Worm (Caenorhabditis elegans) whole organism, early embryonic: Measurements from ENCODE around the gene stip-1.

Source experiments
- ama-1 ChIP-seq: fragments of 150-350 bp; optimal IDR thresholded peaks from 2 replicates; lab custom pipeline; 2014
- scrt-1 ChIP-seq: fragments of 200-800 bp; sonication (Bioruptor generic); IDR thresholded peaks from 2 replicates; pipeline ENCODE4 v1.3.6; 2022; ENCODE audit warnings: missing genetic modification characterization, missing compliant biosample characterization
- tbx-37 ChIP-seq: fragments of 200-800 bp; sonication (Bioruptor generic); conservative IDR thresholded peaks from 2 replicates; pipeline ENCODE4 v1.3.6; 2022; ENCODE audit warnings: missing genetic modification reagents, missing genetic modification characterization, missing compliant biosample characterization

DNA sequence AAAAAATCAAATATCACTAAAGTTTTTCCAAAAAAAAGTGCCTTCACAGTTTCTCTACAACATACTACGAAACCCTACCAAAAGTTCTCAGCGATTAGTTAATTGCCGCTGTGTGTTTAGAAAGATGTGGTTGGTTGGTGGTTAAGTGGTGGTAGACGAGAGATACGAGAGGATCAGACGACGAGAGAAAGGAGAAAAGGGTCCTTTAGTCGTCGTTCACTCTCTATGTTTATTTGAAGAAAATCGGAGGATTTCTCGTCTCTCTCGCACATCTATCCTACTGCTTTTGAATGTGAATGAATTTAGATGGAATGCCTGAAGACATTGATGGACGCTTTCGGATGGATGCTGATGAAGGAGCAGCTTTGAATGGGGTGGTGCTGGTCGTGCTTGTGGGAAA lies 21.0 kb upstream of the stip-1 start:
- TF ChIP-seq ama-1 (no peak), scrt-1 (no peak), tbx-37 (GFP tag; lab: Robert Waterston, UW) (no peak)
